Fruit fly (Drosophila melanogaster) whole organism, pupa: ENCODE data around the gene CG42717.

Source experiments
- CG10348 ChIP-seq: fragments of 200-800 bp; sonication (Bioruptor generic); IDR thresholded peaks from 2 replicates; pipeline ENCODE4 v1.3.6; 2022; ENCODE audit warnings: missing biosample characterization, missing genetic modification characterization
- CG12605 ChIP-seq: fragments of 200-800 bp; sonication (Bioruptor generic); IDR thresholded peaks from 2 replicates; pipeline ENCODE4 v1.3.6; 2022; ENCODE audit warnings: missing biosample characterization, missing genetic modification characterization
- CG13204 ChIP-seq: fragments of 200-800 bp; sonication (Bioruptor generic); optimal IDR thresholded peaks from 2 replicates; lab custom pipeline; 2018; ENCODE audit warnings: missing biosample characterization, mild to moderate bottlenecking, missing genetic modification characterization, moderate library complexity
- CG14655 ChIP-seq: fragments of 200-800 bp; sonication (Bioruptor generic); optimal IDR thresholded peaks from 3 replicates; lab custom pipeline; 2017; ENCODE audit warnings: mild to moderate bottlenecking, missing biosample characterization, missing genetic modification reagents, missing genetic modification characterization
- CG15710 ChIP-seq: fragments of 200-800 bp; sonication (Bioruptor generic); optimal IDR thresholded peaks from 2 replicates; lab custom pipeline; 2018; ENCODE audit warnings: missing biosample characterization, mild to moderate bottlenecking, missing genetic modification characterization, moderate library complexity
- CG17806 ChIP-seq: fragments of 200-800 bp; sonication (Bioruptor generic); optimal IDR thresholded peaks from 2 replicates; lab custom pipeline; 2018; ENCODE audit warnings: missing biosample characterization, mild to moderate bottlenecking, missing genetic modification characterization, moderate library complexity
- CG32121 ChIP-seq: fragments of 200-800 bp; sonication (Bioruptor generic); IDR thresholded peaks from 2 replicates; pipeline ENCODE4 v1.3.6; 2022; ENCODE audit warnings: missing biosample characterization, missing genetic modification characterization
- CG34367 ChIP-seq: fragments of 200-800 bp; sonication (Bioruptor generic); optimal IDR thresholded peaks from 2 replicates; lab custom pipeline; 2018; ENCODE audit warnings: missing biosample characterization, mild to moderate bottlenecking, missing genetic modification characterization
- CG4496 ChIP-seq: fragments of 200-800 bp; sonication (Bioruptor generic); IDR thresholded peaks from 3 replicates; pipeline ENCODE4 v1.3.6; 2022; ENCODE audit warnings: missing biosample characterization, missing genetic modification characterization
- CG8159 ChIP-seq: fragments of 200-800 bp; sonication (Bioruptor generic); optimal IDR thresholded peaks from 3 replicates; lab custom pipeline; 2018; ENCODE audit warnings: missing biosample characterization, mild to moderate bottlenecking, missing genetic modification characterization, moderate library complexity
- CG8301 ChIP-seq: fragments of 200-800 bp; sonication (Bioruptor generic); optimal IDR thresholded peaks from 2 replicates; lab custom pipeline; 2018; ENCODE audit warnings: missing biosample characterization, mild to moderate bottlenecking, missing genetic modification characterization
- CG9948 ChIP-seq: fragments of 200-800 bp; sonication (Bioruptor generic); optimal IDR thresholded peaks from 2 replicates; lab custom pipeline; 2018; ENCODE audit warnings: missing biosample characterization, mild to moderate bottlenecking, missing genetic modification characterization, moderate library complexity
- D1 ChIP-seq: fragments of 200-800 bp; sonication (Bioruptor generic); optimal IDR thresholded peaks from 2 replicates; lab custom pipeline; 2018; ENCODE audit warnings: missing biosample characterization, mild to moderate bottlenecking, missing genetic modification characterization, moderate library complexity
- EcR ChIP-seq: fragments of 200-800 bp; sonication (Bioruptor generic); optimal IDR thresholded peaks from 3 replicates; lab custom pipeline; 2019; ENCODE audit warnings: missing biosample characterization, missing genetic modification characterization, mild to moderate bottlenecking, moderate library complexity, missing genetic modification reagents
- Ets98B ChIP-seq: fragments of 200-800 bp; sonication (Bioruptor generic); IDR thresholded peaks from 2 replicates; pipeline ENCODE4 v1.3.6; 2022; ENCODE audit warnings: missing biosample characterization, missing genetic modification characterization
- Pif1A ChIP-seq: fragments of 200-800 bp; sonication (Bioruptor generic); optimal IDR thresholded peaks from 3 replicates; lab custom pipeline; 2016; ENCODE audit warnings: missing biosample characterization, missing genetic modification characterization
- Pif1B ChIP-seq: fragments of 200-800 bp; sonication (Bioruptor generic); optimal IDR thresholded peaks from 3 replicates; lab custom pipeline; 2016; ENCODE audit warnings: missing biosample characterization, missing genetic modification characterization
- Snoo ChIP-seq: fragments of 200-800 bp; sonication (Bioruptor generic); optimal IDR thresholded peaks from 3 replicates; lab custom pipeline; 2017; ENCODE audit warnings: missing biosample characterization, mild to moderate bottlenecking, missing genetic modification characterization, inconsistent platforms
- fd96Ca ChIP-seq: fragments of 200-800 bp; sonication (Bioruptor generic); IDR thresholded peaks from 3 replicates; pipeline ENCODE4 v1.3.6; 2022; ENCODE audit warnings: missing biosample characterization, missing genetic modification characterization
- gl ChIP-seq: fragments of 200-800 bp; sonication (Bioruptor generic); optimal IDR thresholded peaks from 2 replicates; lab custom pipeline; 2018; ENCODE audit warnings: missing biosample characterization, mild to moderate bottlenecking, missing genetic modification characterization
- rn ChIP-seq: fragments of 200-800 bp; sonication (Bioruptor generic); IDR thresholded peaks from 2 replicates; pipeline ENCODE4 v1.3.6; 2022; ENCODE audit warnings: missing biosample characterization, missing genetic modification characterization

Gene CG42717

dm6 chr3L:16045083-16045830 is 12.3 kb upstream of the CG42717 start:
- TF ChIP-seq rn (GFP tag; lab: Robert Waterston, UW): no peak
- TF ChIP-seq CG15710: peak; percentile 25
- TF ChIP-seq CG34367 (tag; lab: Kevin White, UChicago): no peak
- peak; percentile 12; the same call in 1 of the 2 replicates for TF ChIP-seq Ets98B (GFP tag; lab: Robert Waterston, UW)
- no peak for TF ChIP-seq CG13204 (GFP tag; lab: Kevin White, UChicago)
- no peak for TF ChIP-seq Snoo (tag; lab: Kevin White, UChicago)
- no peak for TF ChIP-seq EcR
- peak; percentile 41 for TF ChIP-seq gl
- peak; percentile 44 for TF ChIP-seq CG17806 (tag; lab: Kevin White, UChicago)
- TF ChIP-seq Pif1A (GFP tag; lab: Kevin White, UChicago): no peak
- no peak for TF ChIP-seq CG9948 (tag; lab: Kevin White, UChicago)
- no peak for TF ChIP-seq D1 (tag; lab: Kevin White, UChicago)
- peak; percentile 11; the same call in 1 of the 2 replicates for TF ChIP-seq CG12605 (GFP tag; lab: Robert Waterston, UW)
- TF ChIP-seq CG14655 (GFP tag; lab: Kevin White, UChicago): no peak
- TF ChIP-seq CG4496 (GFP tag; lab: Robert Waterston, UW): peak; percentile 33; the same call in 2 of the 3 replicates
- peak; percentile 39; the same call in 1 of the 3 replicates for TF ChIP-seq fd96Ca
- no peak for TF ChIP-seq CG8301 (tag; lab: Kevin White, UChicago)
- TF ChIP-seq Pif1B (GFP tag; lab: Kevin White, UChicago): no peak
- no peak for TF ChIP-seq CG10348 (GFP tag; lab: Robert Waterston, UW)
- TF ChIP-seq CG32121 (GFP tag; lab: Robert Waterston, UW): peak; percentile 34
- TF ChIP-seq CG8159 (tag; lab: Kevin White, UChicago): peak; percentile 66

DNA sequence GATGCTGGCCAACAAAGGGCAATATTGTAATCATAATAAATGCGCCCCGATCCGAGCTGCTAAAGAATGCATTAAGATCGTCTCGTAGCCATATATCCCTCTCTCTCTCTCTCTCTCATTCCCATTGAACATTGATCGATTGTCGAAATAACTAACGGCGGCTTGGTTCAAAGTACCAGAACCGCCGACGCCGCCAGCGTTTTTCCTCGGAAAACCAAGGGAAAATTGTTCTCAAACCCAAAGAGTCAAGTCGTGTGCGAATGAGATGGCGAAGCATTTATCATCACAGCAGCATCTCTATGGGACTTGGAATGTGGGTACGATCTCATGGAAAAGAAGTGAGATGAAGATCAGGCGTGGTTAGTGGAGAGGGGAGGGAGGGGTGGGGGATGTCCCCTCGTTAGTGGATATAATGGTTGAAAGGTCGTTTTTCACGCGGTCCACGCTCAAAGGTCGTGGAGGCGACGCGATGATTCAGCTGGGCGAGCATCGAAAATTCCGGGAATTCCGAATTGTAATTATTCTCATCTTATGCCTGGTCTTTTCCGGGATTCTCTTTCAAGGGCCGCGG is 10.9 kb upstream of the CG42717 start:
- TF ChIP-seq CG10348 (GFP tag; lab: Robert Waterston, UW) (no peak), CG4496 (GFP tag; lab: Robert Waterston, UW) (no peak), rn (GFP tag; lab: Robert Waterston, UW) (no peak), D1 (tag; lab: Kevin White, UChicago) (no peak), gl (no peak), CG13204 (GFP tag; lab: Kevin White, UChicago) (no peak), Snoo (tag; lab: Kevin White, UChicago) (no peak), CG15710 (no peak), CG8159 (tag; lab: Kevin White, UChicago) (no peak), fd96Ca (no peak)

dm6 chr3L:16043045-16043781 is 10.2 kb upstream of the CG42717 start:
- TF ChIP-seq EcR: peak; percentile 90
- peak; percentile 48 for TF ChIP-seq Pif1B (GFP tag; lab: Kevin White, UChicago)
- TF ChIP-seq CG14655 (GFP tag; lab: Kevin White, UChicago): peak; percentile 88
- peak; percentile 48; the same call in 1 of the 2 replicates for TF ChIP-seq CG12605 (GFP tag; lab: Robert Waterston, UW)
- TF ChIP-seq CG17806 (tag; lab: Kevin White, UChicago): peak; percentile 81
- peak; percentile 36; the same call in 1 of the 2 replicates for TF ChIP-seq Ets98B (GFP tag; lab: Robert Waterston, UW)
- TF ChIP-seq CG10348 (GFP tag; lab: Robert Waterston, UW): no peak
- TF ChIP-seq CG8301 (tag; lab: Kevin White, UChicago): peak; percentile 82
- TF ChIP-seq rn (GFP tag; lab: Robert Waterston, UW): peak; percentile 4; the same call in 1 of the 2 replicates
- TF ChIP-seq Snoo (tag; lab: Kevin White, UChicago): peak; percentile 77
- peak; percentile 86 for TF ChIP-seq CG9948 (tag; lab: Kevin White, UChicago)
- peak; percentile 53 for TF ChIP-seq gl
- TF ChIP-seq CG13204 (GFP tag; lab: Kevin White, UChicago): peak; percentile 77
- peak; percentile 36; the same call in 1 of the 3 replicates for TF ChIP-seq fd96Ca
- peak; percentile 95 for TF ChIP-seq CG8159 (tag; lab: Kevin White, UChicago)
- peak; percentile 81 for TF ChIP-seq D1 (tag; lab: Kevin White, UChicago)
- peak; percentile 60 for TF ChIP-seq CG32121 (GFP tag; lab: Robert Waterston, UW)
- TF ChIP-seq CG15710: peak; percentile 91
- TF ChIP-seq CG34367 (tag; lab: Kevin White, UChicago): peak; percentile 80
- TF ChIP-seq CG4496 (GFP tag; lab: Robert Waterston, UW): peak; percentile 61; the same call in 2 of the 3 replicates
- peak; percentile 49 for TF ChIP-seq Pif1A (GFP tag; lab: Kevin White, UChicago)
- TF ChIP-seq, all 21 proteins: peak for 20

DNA sequence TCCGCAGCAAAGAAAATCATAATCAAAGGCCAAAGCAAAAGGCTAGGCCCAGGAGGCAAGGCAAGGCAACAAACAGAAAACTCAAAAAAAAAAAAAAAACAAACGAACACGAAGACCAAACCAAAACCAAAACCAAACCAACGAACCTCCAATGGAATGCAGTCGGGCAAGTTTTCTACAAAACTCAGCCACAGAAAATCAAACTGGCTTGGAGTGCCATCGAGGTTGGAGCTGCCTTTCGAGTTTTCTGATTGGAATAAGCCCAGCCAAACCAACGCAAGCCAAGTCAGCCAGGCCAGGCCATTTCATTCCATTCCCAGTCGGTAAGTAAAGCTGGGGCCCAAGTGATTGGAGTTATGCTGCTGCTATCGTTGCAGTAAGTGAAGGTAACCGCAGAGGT is 9.7 kb upstream of the CG42717 start:
- TF ChIP-seq EcR (no peak), CG12605 (GFP tag; lab: Robert Waterston, UW) (peak; percentile 45), Ets98B (GFP tag; lab: Robert Waterston, UW) (peak; percentile 4; the same call in 1 of the 2 replicates), D1 (tag; lab: Kevin White, UChicago) (no peak), Pif1B (GFP tag; lab: Kevin White, UChicago) (no peak), CG10348 (GFP tag; lab: Robert Waterston, UW) (no peak), Pif1A (GFP tag; lab: Kevin White, UChicago) (no peak), CG4496 (GFP tag; lab: Robert Waterston, UW) (peak; percentile 43), CG9948 (tag; lab: Kevin White, UChicago) (no peak), CG8159 (tag; lab: Kevin White, UChicago) (no peak)
